Fruit fly (Drosophila melanogaster): ENCODE measurements around the gene CG32413.

- peak; percentile 81 for TF ChIP-seq Myc (optimal IDR thresholded peaks at IDR 0.05)
- no peak for TF ChIP-seq sv (GFP tag; optimal IDR thresholded peaks at IDR 0.05)
- TF ChIP-seq pan (optimal IDR thresholded peaks at IDR 0.05), result no peak
- peak; percentile 43 for TF ChIP-seq Hr83 (GFP tag; optimal IDR thresholded peaks at IDR 0.05; ENCODE audit: poor library complexity, severe bottlenecking)
- no peak for TF ChIP-seq CG32264 (GFP tag; optimal IDR thresholded peaks at IDR 0.05)
- TF ChIP-seq Dfd (GFP tag; optimal IDR thresholded peaks at IDR 0.05), result no peak
- no peak for TF ChIP-seq dsf (GFP tag; optimal IDR thresholded peaks at IDR 0.05; ENCODE audit: borderline replicate concordance)
- TF ChIP-seq CG9705 (GFP tag; optimal IDR thresholded peaks at IDR 0.05), result peak; percentile 58
- no peak for TF ChIP-seq h (GFP tag; optimal IDR thresholded peaks at IDR 0.05)
- TF ChIP-seq Abd-B (GFP tag; optimal IDR thresholded peaks at IDR 0.05), result no peak
Observed at dm6 chr3L:5869614-5870204, 34.1 kb downstream of the CG32413 start.

Measured in whole organism, wandering third instar larva.